Fruit fly (Drosophila melanogaster) whole organism, embryonic: ENCODE results near the gene Hsp70Ba.

Source experiments
- Atf-2 ChIP-seq: fragments of 200-800 bp; sonication (Bioruptor generic); optimal IDR thresholded peaks from 2 replicates; lab custom pipeline; 2016; ENCODE audit warnings: missing biosample characterization, missing genetic modification characterization
- Atf6 ChIP-seq: fragments of 200-800 bp; sonication (Bioruptor generic); IDR thresholded peaks from 2 replicates; pipeline ENCODE4 v1.3.6; 2022; ENCODE audit warnings: missing biosample characterization, missing genetic modification characterization
- Blimp-1 ChIP-seq: fragments of 200-800 bp; sonication (Bioruptor generic); optimal IDR thresholded peaks from 3 replicates; lab custom pipeline; 2018; ENCODE audit warnings: missing biosample characterization, missing genetic modification characterization, mild to moderate bottlenecking, moderate library complexity, missing genetic modification reagents
- CG10267 ChIP-seq: fragments of 200-800 bp; sonication (Bioruptor generic); optimal IDR thresholded peaks from 2 replicates; lab custom pipeline; 2018; ENCODE audit warnings: missing biosample characterization, mild to moderate bottlenecking, missing genetic modification characterization, moderate library complexity
- CG10959 ChIP-seq: fragments of 200-800 bp; sonication (Bioruptor generic); IDR thresholded peaks from 2 replicates; pipeline ENCODE4 v1.3.6; 2022; ENCODE audit warnings: missing biosample characterization, missing genetic modification characterization
- CG11456 ChIP-seq: fragments of 200-800 bp; sonication (Bioruptor generic); IDR thresholded peaks from 3 replicates; pipeline ENCODE4 v1.3.6; 2022; ENCODE audit warnings: missing biosample characterization, missing genetic modification characterization
- CG11723 ChIP-seq: fragments of 200-800 bp; sonication (Bioruptor generic); optimal IDR thresholded peaks from 2 replicates; lab custom pipeline; 2017; ENCODE audit warnings: missing biosample characterization, mild to moderate bottlenecking, missing genetic modification characterization
- CG14014 ChIP-seq: fragments of 200-800 bp; sonication (Bioruptor generic); IDR thresholded peaks from 2 replicates; pipeline ENCODE4 v1.3.6; 2022; ENCODE audit warnings: missing biosample characterization, missing genetic modification characterization
- CG14050 ChIP-seq: fragments of 200-800 bp; sonication (Bioruptor generic); IDR thresholded peaks from 3 replicates; pipeline ENCODE4 v1.3.6; 2022; ENCODE audit warnings: missing biosample characterization, missing genetic modification characterization
- CG18599 ChIP-seq: fragments of 200-800 bp; sonication (Bioruptor generic); optimal IDR thresholded peaks from 3 replicates; lab custom pipeline; 2017; ENCODE audit warnings: missing biosample characterization, missing genetic modification characterization, mild to moderate bottlenecking, moderate library complexity, missing genetic modification reagents
- CG2116 ChIP-seq: fragments of 200-800 bp; sonication (Bioruptor generic); optimal IDR thresholded peaks from 3 replicates; lab custom pipeline; 2018; ENCODE audit warnings: missing biosample characterization, mild to moderate bottlenecking, missing genetic modification characterization
- CG2712 ChIP-seq: fragments of 200-800 bp; optimal IDR thresholded peaks from 3 replicates; lab custom pipeline; 2019; ENCODE audit warnings: missing biosample characterization, mild to moderate bottlenecking, missing genetic modification characterization, moderate library complexity
- CG32532 ChIP-seq: fragments of 200-800 bp; sonication (Bioruptor generic); IDR thresholded peaks from 2 replicates; pipeline ENCODE4 v1.3.6; 2022; ENCODE audit warnings: missing biosample characterization, missing genetic modification characterization
- CG34376 ChIP-seq: fragments of 200-800 bp; sonication (Bioruptor generic); optimal IDR thresholded peaks from 2 replicates; lab custom pipeline; 2018; ENCODE audit warnings: missing biosample characterization, mild to moderate bottlenecking, missing genetic modification characterization
- CG3847 ChIP-seq: fragments of 200-800 bp; sonication (Bioruptor generic); IDR thresholded peaks from 2 replicates; pipeline ENCODE4 v1.3.6; 2022; ENCODE audit warnings: missing biosample characterization, missing genetic modification characterization
- CG6791 ChIP-seq: fragments of 200-800 bp; sonication (Bioruptor generic); IDR thresholded peaks from 3 replicates; pipeline ENCODE4 v1.3.6; 2022; ENCODE audit warnings: missing biosample characterization, missing genetic modification characterization; ENCODE audit not compliant: partially characterized antibody
- CG6854 ChIP-seq: fragments of 200-800 bp; sonication (Bioruptor generic); optimal IDR thresholded peaks from 3 replicates; lab custom pipeline; 2017; ENCODE audit warnings: missing biosample characterization, mild to moderate bottlenecking, missing genetic modification characterization
- CG8290 ChIP-seq, 3 experiments: fragments of 200-800 bp; sonication (Bioruptor generic); optimal IDR thresholded peaks; 2 replicates each; lab custom pipeline; 2016 to 2019; ENCODE audit warnings: missing biosample characterization in 3 of 3, missing genetic modification characterization in 3 of 3, mild to moderate bottlenecking in 2 of 3, moderate library complexity in 1 of 3
- Chrac-16 ChIP-seq: fragments of 200-800 bp; sonication (Bioruptor generic); optimal IDR thresholded peaks from 3 replicates; lab custom pipeline; 2016; ENCODE audit warnings: missing biosample characterization, missing genetic modification characterization
- Ets65A ChIP-seq: fragments of 200-800 bp; sonication (Bioruptor generic); peaks from one replicate; lab custom pipeline; 2016; ENCODE audit warnings: missing biosample characterization, missing genetic modification characterization
- Hand ChIP-seq: fragments of 200-800 bp; sonication (Bioruptor generic); optimal IDR thresholded peaks from 2 replicates; lab custom pipeline; 2017; ENCODE audit warnings: mild to moderate bottlenecking, missing biosample characterization, missing genetic modification reagents, missing genetic modification characterization
- Mes4 ChIP-seq: fragments of 200-800 bp; sonication (Bioruptor generic); optimal IDR thresholded peaks from 2 replicates; lab custom pipeline; 2016; ENCODE audit warnings: missing biosample characterization, missing genetic modification characterization
- Myb ChIP-seq: fragments of 200-800 bp; sonication (Bioruptor generic); optimal IDR thresholded peaks from 2 replicates; lab custom pipeline; 2016; ENCODE audit warnings: missing biosample characterization, missing genetic modification characterization
- NC2β ChIP-seq: fragments of 200-800 bp; sonication (Bioruptor generic); optimal IDR thresholded peaks from 2 replicates; lab custom pipeline; 2016; ENCODE audit warnings: missing biosample characterization, missing genetic modification characterization
- Nf-YB ChIP-seq: fragments of 200-800 bp; sonication (Bioruptor generic); optimal IDR thresholded peaks from 3 replicates; lab custom pipeline; 2019; ENCODE audit warnings: missing biosample characterization, mild to moderate bottlenecking, missing genetic modification characterization, moderate library complexity
- Stat92E ChIP-seq, 3 experiments: fragments of >200 bp in 2 of 3; fragments of 200-800 bp in 1 of 3; sonication (Bioruptor generic) in 1 of 3; optimal IDR thresholded peaks; 2 replicates each; lab custom pipeline; 2017 to 2019; ENCODE audit warnings: missing biosample characterization in 3 of 3, missing genetic modification characterization in 3 of 3, mild to moderate bottlenecking in 1 of 3, moderate library complexity in 1 of 3
- Trl ChIP-seq, 3 experiments: fragments of >200 bp in 2 of 3; fragments of 200-800 bp in 1 of 3; sonication (Bioruptor generic) in 1 of 3; optimal IDR thresholded peaks; 2 replicates in 1 of 3; 3 replicates in 2 of 3; lab custom pipeline; 2016 to 2017; ENCODE audit warnings: missing biosample characterization in 1 of 3, missing genetic modification characterization in 1 of 3
- ab ChIP-seq: fragments of 200-800 bp; sonication (Bioruptor generic); optimal IDR thresholded peaks from 2 replicates; lab custom pipeline; 2016; ENCODE audit warnings: missing biosample characterization, missing genetic modification characterization
- btn ChIP-seq: fragments of 200-800 bp; sonication (Bioruptor generic); optimal IDR thresholded peaks from 2 replicates; lab custom pipeline; 2016; ENCODE audit warnings: missing biosample characterization, missing genetic modification characterization
- caup ChIP-seq: fragments of 200-800 bp; sonication (Bioruptor generic); optimal IDR thresholded peaks from 3 replicates; lab custom pipeline; 2017; ENCODE audit warnings: missing biosample characterization, mild to moderate bottlenecking, missing genetic modification characterization, moderate library complexity; ENCODE audit not compliant: severe bottlenecking
- corto ChIP-seq: fragments of 200-800 bp; sonication (Bioruptor generic); optimal IDR thresholded peaks from 2 replicates; lab custom pipeline; 2016; ENCODE audit warnings: missing biosample characterization, mild to moderate bottlenecking, missing genetic modification characterization, moderate library complexity
- danr ChIP-seq: fragments of 200-800 bp; sonication (Bioruptor generic); IDR thresholded peaks from 2 replicates; pipeline ENCODE4 v1.3.6; 2022; ENCODE audit warnings: missing biosample characterization, missing genetic modification characterization
- ewg ChIP-seq: fragments of 200-800 bp; sonication (Bioruptor generic); optimal IDR thresholded peaks from 3 replicates; lab custom pipeline; 2017; ENCODE audit warnings: mild to moderate bottlenecking, missing biosample characterization, missing genetic modification reagents, missing genetic modification characterization
- exex ChIP-seq: fragments of 200-800 bp; sonication (Bioruptor generic); optimal IDR thresholded peaks from 4 replicates; lab custom pipeline; 2018; ENCODE audit warnings: missing biosample characterization, mild to moderate bottlenecking, missing genetic modification characterization, moderate library complexity
- fd64A ChIP-seq: fragments of 200-800 bp; sonication (Bioruptor generic); optimal IDR thresholded peaks from 3 replicates; lab custom pipeline; 2018; ENCODE audit warnings: missing biosample characterization, mild to moderate bottlenecking, missing genetic modification characterization
- gro ChIP-seq: fragments of 200-800 bp; sonication (Bioruptor generic); optimal IDR thresholded peaks from 2 replicates; lab custom pipeline; 2016; ENCODE audit warnings: missing biosample characterization, missing genetic modification characterization
- lbe ChIP-seq: fragments of 200-800 bp; sonication (Bioruptor generic); optimal IDR thresholded peaks from 2 replicates; lab custom pipeline; 2016; ENCODE audit warnings: missing biosample characterization, mild to moderate bottlenecking, missing genetic modification characterization
- lmd ChIP-seq: fragments of 200-800 bp; sonication (Bioruptor generic); IDR thresholded peaks from 2 replicates; pipeline ENCODE4 v1.3.6; 2022; ENCODE audit warnings: missing biosample characterization, missing genetic modification characterization
- nerfin-1 ChIP-seq: fragments of 200-800 bp; sonication (Bioruptor generic); optimal IDR thresholded peaks from 3 replicates; lab custom pipeline; 2019; ENCODE audit warnings: missing biosample characterization, mild to moderate bottlenecking, missing genetic modification characterization, moderate library complexity
- onecut ChIP-seq: fragments of 200-800 bp; sonication (Bioruptor generic); IDR thresholded peaks from 2 replicates; pipeline ENCODE4 v1.3.6; 2022; ENCODE audit warnings: missing biosample characterization, missing genetic modification characterization
- phol ChIP-seq: fragments of 200-800 bp; sonication (Bioruptor generic); optimal IDR thresholded peaks from 3 replicates; lab custom pipeline; 2018; ENCODE audit warnings: missing biosample characterization, mild to moderate bottlenecking, missing genetic modification characterization, moderate library complexity
- pzg ChIP-seq: fragments of 200-800 bp; sonication (Bioruptor generic); optimal IDR thresholded peaks from 3 replicates; lab custom pipeline; 2018; ENCODE audit warnings: missing biosample characterization, mild to moderate bottlenecking, missing genetic modification characterization, moderate library complexity
- sisA ChIP-seq: fragments of 200-800 bp; sonication (Bioruptor generic); IDR thresholded peaks from 2 replicates; pipeline ENCODE4 v1.3.6; 2022; ENCODE audit warnings: missing biosample characterization, missing genetic modification characterization
- stc ChIP-seq: fragments of 200-800 bp; sonication (Bioruptor generic); IDR thresholded peaks from 2 replicates; pipeline ENCODE4 v1.3.6; 2022; ENCODE audit warnings: missing biosample characterization, missing genetic modification characterization
- vvl ChIP-seq: fragments of 200-800 bp; sonication (Bioruptor generic); IDR thresholded peaks from 2 replicates; pipeline ENCODE4 v1.3.6; 2022; ENCODE audit warnings: missing biosample characterization, missing genetic modification characterization
- wek ChIP-seq: fragments of 200-800 bp; sonication (Bioruptor generic); optimal IDR thresholded peaks from 3 replicates; lab custom pipeline; 2018; ENCODE audit warnings: missing biosample characterization, mild to moderate bottlenecking, missing genetic modification characterization, moderate library complexity

Hsp70Ba gene

DNA sequence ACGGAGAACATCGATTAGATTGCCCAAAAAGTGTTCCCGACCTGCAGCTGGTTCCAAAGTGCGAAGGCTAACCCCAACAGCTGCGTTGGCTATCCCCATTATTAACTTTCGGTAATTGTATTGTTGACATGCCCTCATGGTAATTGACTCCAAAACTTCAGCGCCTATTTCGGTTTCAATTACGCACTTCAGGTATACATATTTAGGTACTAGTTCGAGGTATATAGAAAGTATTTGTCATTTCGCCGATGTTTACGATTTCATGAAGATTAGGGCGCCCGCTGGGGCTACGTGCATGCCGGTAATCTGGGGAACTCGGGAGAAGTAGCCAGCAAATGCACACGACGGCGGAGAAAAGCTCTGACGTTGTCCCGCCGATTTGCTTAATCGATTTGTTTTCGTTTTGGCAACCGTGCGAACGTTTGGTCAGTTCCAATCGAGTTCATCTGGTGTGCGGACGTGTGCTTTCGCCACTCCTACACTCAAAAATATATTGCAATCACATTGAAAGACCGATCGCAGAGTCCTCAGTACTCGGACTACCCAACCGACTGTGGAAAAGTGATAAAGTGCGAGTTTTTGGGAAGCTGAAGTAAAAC lies 26.5 kb downstream of the Hsp70Ba start (continued):
- TF ChIP-seq Stat92E (GFP tag; optimal IDR thresholded peaks at IDR 0.05; lab: Kevin White, UChicago) (no peak), danr (GFP tag; lab: Robert Waterston, UW) (no peak), CG18599 (GFP tag; lab: Kevin White, UChicago) (peak; percentile 2), CG6854 (no peak), CG32532 (GFP tag; lab: Robert Waterston, UW) (peak; percentile 20; the same call in 1 of the 2 replicates), onecut (GFP tag; lab: Robert Waterston, UW) (peak; percentile 25; the same call in 1 of the 2 replicates)

- TF ChIP-seq fd64A = no peak
- no peak for TF ChIP-seq Blimp-1 (GFP tag; lab: Kevin White, UChicago)
- TF ChIP-seq CG8290 (GFP tag; optimal IDR thresholded peaks at IDR 0.05; lab: Kevin White, UChicago) = peak; percentile 26
- TF ChIP-seq CG8290 (tag; optimal IDR thresholded peaks at IDR 0.05; lab: Kevin White, UChicago) = peak in 1 of 2 experiments; percentile 18
- TF ChIP-seq btn (GFP tag; lab: Kevin White, UChicago) = no peak
- TF ChIP-seq Myb (GFP tag; lab: Kevin White, UChicago) = peak; percentile 85
- TF ChIP-seq CG14050 (GFP tag; lab: Robert Waterston, UW) = no peak
- peak; percentile 50 for TF ChIP-seq lbe
- TF ChIP-seq CG10267 (tag; lab: Kevin White, UChicago) = peak; percentile 50
- TF ChIP-seq exex (tag; lab: Kevin White, UChicago) = peak; percentile 82
- TF ChIP-seq CG14014 (GFP tag; lab: Robert Waterston, UW) = no peak
- TF ChIP-seq ewg = no peak
- no peak for TF ChIP-seq stc
- TF ChIP-seq Mes4 = no peak
- TF ChIP-seq gro (GFP tag; lab: Kevin White, UChicago) = peak; percentile 6
- TF ChIP-seq phol (tag; lab: Kevin White, UChicago) = peak; percentile 9
- TF ChIP-seq caup (GFP tag; lab: Kevin White, UChicago) = no peak
- TF ChIP-seq wek (GFP tag; lab: Kevin White, UChicago) = no peak
- TF ChIP-seq NC2β = peak; percentile 4
- TF ChIP-seq ab (GFP tag; lab: Kevin White, UChicago) = no peak
- peak; percentile 87 for TF ChIP-seq CG2116
- no peak for TF ChIP-seq Chrac-16 (GFP tag; lab: Kevin White, UChicago)
- no peak for TF ChIP-seq CG10959
- no peak for TF ChIP-seq CG3847 (GFP tag; lab: Robert Waterston, UW)
- TF ChIP-seq CG11723 (GFP tag; lab: Kevin White, UChicago) = no peak
- peak; percentile 19 for TF ChIP-seq nerfin-1 (tag; lab: Kevin White, UChicago)
- TF ChIP-seq vvl (GFP tag; lab: Robert Waterston, UW) = no peak
- TF ChIP-seq Nf-YB (GFP tag; lab: Kevin White, UChicago) = no peak
- no peak for TF ChIP-seq corto
- TF ChIP-seq lmd (GFP tag; lab: Robert Waterston, UW) = no peak
- peak; percentile 38 for TF ChIP-seq CG2712
- TF ChIP-seq CG6791 = peak; percentile 95
- peak; percentile 63 for TF ChIP-seq pzg
- no peak for TF ChIP-seq Atf-2
- TF ChIP-seq Trl (optimal IDR thresholded peaks at IDR 0.05; lab: Kevin White, UChicago) = no peak
- no peak for TF ChIP-seq Trl (GFP tag; optimal IDR thresholded peaks at IDR 0.05; lab: Kevin White, UChicago)
- TF ChIP-seq Hand (GFP tag; lab: Kevin White, UChicago) = no peak
- no peak for TF ChIP-seq Atf6 (GFP tag; lab: Robert Waterston, UW)
- TF ChIP-seq Ets65A (GFP tag; lab: Kevin White, UChicago) = no peak
- TF ChIP-seq sisA (GFP tag; lab: Robert Waterston, UW) = no peak
- TF ChIP-seq CG34376 (GFP tag; lab: Kevin White, UChicago) = peak; percentile 74
- no peak for TF ChIP-seq CG11456
Measured at dm6 chr3R:12439401-12440143, 28.0 kb downstream of the Hsp70Ba start, which contains the start of gene Desat1. Desat1 (plus strand) TSS chr3R:12439600.
